Worm (Caenorhabditis elegans): ENCODE measurements around the gene F35C11.2.

The F35C11.2 gene

DNA sequence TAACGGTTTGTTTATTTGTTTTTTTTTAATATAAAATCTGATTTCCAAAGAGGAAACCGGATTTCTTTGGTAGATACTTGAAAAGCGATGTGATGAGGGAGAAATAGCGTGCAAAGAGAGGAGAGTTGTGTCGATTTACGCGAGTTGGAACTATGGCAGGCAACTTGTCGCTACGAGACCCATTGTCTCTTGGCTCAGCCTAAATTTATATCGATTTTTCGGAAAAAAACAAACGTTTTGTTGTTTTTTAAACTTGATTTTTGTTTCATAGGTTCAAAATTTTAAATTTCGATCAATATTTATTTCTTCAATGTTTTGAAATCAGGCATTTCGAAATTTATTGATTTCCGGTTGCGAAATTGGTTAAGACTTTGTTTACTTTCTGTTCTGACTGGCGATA, 32.2 kb downstream of the F35C11.2 start, which contains the start of gene M110.3 (continued):
- TF ChIP-seq C16A3.4 (tag; optimal IDR thresholded peaks at IDR 0.05): peak; percentile 35
- TF ChIP-seq ceh-82 (tag; optimal IDR thresholded peaks at IDR 0.05): peak in 2 of 3 experiments; percentile 4 to 42
- no peak for TF ChIP-seq ztf-11 (tag; optimal IDR thresholded peaks at IDR 0.05)
- TF ChIP-seq mab-9 (GFP tag; IDR thresholded peaks at IDR 0.05): no peak
- no peak for TF ChIP-seq ceh-90 (tag; optimal IDR thresholded peaks at IDR 0.05)
- TF ChIP-seq fos-1 (tag; optimal IDR thresholded peaks at IDR 0.05): no peak
- TF ChIP-seq nhr-47 (tag; optimal IDR thresholded peaks at IDR 0.05): peak; percentile 50
- TF ChIP-seq jun-1 (tag; optimal IDR thresholded peaks at IDR 0.05): peak; percentile 8
- TF ChIP-seq nhr-77 (tag; optimal IDR thresholded peaks at IDR 0.05): peak; percentile 25
- TF ChIP-seq irx-1 (tag; optimal IDR thresholded peaks at IDR 0.05): no peak
- TF ChIP-seq unc-30 (tag; optimal IDR thresholded peaks at IDR 0.05): no peak
- TF ChIP-seq nhr-237 (tag; optimal IDR thresholded peaks at IDR 0.05): no peak
- no peak for TF ChIP-seq unc-62 (GFP tag; optimal IDR thresholded peaks at IDR 0.05)
- TF ChIP-seq ztf-4 (tag; optimal IDR thresholded peaks at IDR 0.05): no peak
- TF ChIP-seq lin-15B (tag; optimal IDR thresholded peaks at IDR 0.05): peak; percentile 2
- no peak for TF ChIP-seq pax-3 (tag; optimal IDR thresholded peaks at IDR 0.05)
- no peak for TF ChIP-seq tlp-1 (tag; optimal IDR thresholded peaks at IDR 0.05)
- TF ChIP-seq aly-2 (tag; optimal IDR thresholded peaks at IDR 0.05): no peak
- peak; percentile 27 for TF ChIP-seq nhr-20 (tag; optimal IDR thresholded peaks at IDR 0.05)
- no peak for TF ChIP-seq unc-98 (GFP tag; IDR thresholded peaks at IDR 0.05)
- no peak for TF ChIP-seq nhr-19 (GFP tag; conservative IDR thresholded peaks at IDR 0.05)
- no peak for TF ChIP-seq fkh-10 (GFP tag; optimal IDR thresholded peaks at IDR 0.05)
- no peak for TF ChIP-seq vab-15 (tag; optimal IDR thresholded peaks at IDR 0.05)
- TF ChIP-seq nhr-28 (tag; optimal IDR thresholded peaks at IDR 0.05): no peak
- TF ChIP-seq C34B4.2 (tag; optimal IDR thresholded peaks at IDR 0.05): no peak
- no peak for TF ChIP-seq ces-1 (GFP tag; optimal IDR thresholded peaks at IDR 0.05)
- no peak for TF ChIP-seq pqm-1 (tag; optimal IDR thresholded peaks at IDR 0.05)
- TF ChIP-seq sptf-1 (tag; optimal IDR thresholded peaks at IDR 0.05): no peak
- peak; percentile 66 to 77 for TF ChIP-seq lsy-2 (tag; optimal IDR thresholded peaks at IDR 0.05)
- TF ChIP-seq ama-1 (optimal IDR thresholded peaks at IDR 0.05): no peak
- no peak for TF ChIP-seq fkh-4 (tag; optimal IDR thresholded peaks at IDR 0.05; ENCODE audit: borderline replicate concordance)
- no peak for TF ChIP-seq efl-3 (GFP tag; optimal IDR thresholded peaks at IDR 0.05)
- TF ChIP-seq lin-35 (GFP tag; optimal IDR thresholded peaks at IDR 0.05): peak; percentile 47 to 63
- TF ChIP-seq ceh-63 (GFP tag; optimal IDR thresholded peaks at IDR 0.05): no peak
- TF ChIP-seq nhr-71 (tag; optimal IDR thresholded peaks at IDR 0.05): peak; percentile 61
- no peak for TF ChIP-seq alr-1 (tag; optimal IDR thresholded peaks at IDR 0.05; ENCODE audit: borderline replicate concordance)
- TF ChIP-seq zag-1 (tag; optimal IDR thresholded peaks at IDR 0.05): no peak
- peak; percentile 44 for TF ChIP-seq isw-1 (GFP tag; IDR thresholded peaks at IDR 0.05)
- TF ChIP-seq sox-4 (tag; optimal IDR thresholded peaks at IDR 0.05): no peak
- TF ChIP-seq swsn-7 (tag; optimal IDR thresholded peaks at IDR 0.05): peak; percentile 32
- peak; percentile 1 for TF ChIP-seq skn-1 (tag; optimal IDR thresholded peaks at IDR 0.05)
- TF ChIP-seq dpl-1 (GFP tag; optimal IDR thresholded peaks at IDR 0.05): peak; percentile 18 to 58 (median 42)
- no peak for TF ChIP-seq nhr-12 (tag; optimal IDR thresholded peaks at IDR 0.05)
- no peak for TF ChIP-seq mef-2 (tag; optimal IDR thresholded peaks at IDR 0.05)
- TF ChIP-seq hlh-17 (GFP tag; optimal IDR thresholded peaks at IDR 0.05; ENCODE audit: borderline replicate concordance): no peak
- peak; percentile 65 for TF ChIP-seq efl-1 (optimal IDR thresholded peaks at IDR 0.05)
- peak; percentile 54 to 91 for TF ChIP-seq efl-1 (GFP tag; optimal IDR thresholded peaks at IDR 0.05 in 1 of 2)
- peak; percentile 68 for TF ChIP-seq lin-14 (GFP tag; optimal IDR thresholded peaks at IDR 0.05)
- TF ChIP-seq nhr-76 (tag; optimal IDR thresholded peaks at IDR 0.05): no peak
- no peak for TF ChIP-seq ceh-88 (GFP tag; IDR thresholded peaks at IDR 0.05)
- peak in 1 of 2 experiments; percentile 39 for TF ChIP-seq mdl-1 (tag; optimal IDR thresholded peaks at IDR 0.05)
- TF ChIP-seq aha-1 (tag; optimal IDR thresholded peaks at IDR 0.05): no peak
- TF ChIP-seq nhr-90 (tag; optimal IDR thresholded peaks at IDR 0.05; ENCODE audit: poor library complexity): no peak
